Worm (Caenorhabditis elegans) whole organism, young adult: Measurements from ENCODE around the gene F38H4.4.

Source experiments
- B0019.2 ChIP-seq: fragments of 200-800 bp; sonication (Bioruptor generic); conservative IDR thresholded peaks from 2 replicates; pipeline ENCODE4 v1.3.6; 2022; ENCODE audit warnings: missing genetic modification reagents, missing genetic modification characterization, missing compliant biosample characterization
- B0336.3 ChIP-seq: fragments of 200-800 bp; sonication (Bioruptor generic); IDR thresholded peaks from 2 replicates; pipeline ENCODE4 v1.3.6; 2022; ENCODE audit warnings: missing genetic modification characterization, missing compliant biosample characterization
- C17E4.6 ChIP-seq: fragments of 200-800 bp; sonication (Bioruptor generic); IDR thresholded peaks from 2 replicates; pipeline ENCODE4 v1.3.6; 2022; ENCODE audit warnings: missing genetic modification reagents, missing genetic modification characterization, missing compliant biosample characterization
- F23B12.7 ChIP-seq: sonication (generic microtip); optimal IDR thresholded peaks from 2 replicates; lab custom pipeline; 2017; ENCODE audit warnings: missing genetic modification characterization, mild to moderate bottlenecking, missing compliant biosample characterization, antibody characterized with exemption, moderate library complexity; ENCODE audit not compliant: insufficient read depth
- F37B4.10 ChIP-seq: fragments of 200-800 bp; sonication (Bioruptor generic); IDR thresholded peaks from 2 replicates; pipeline ENCODE4 v1.3.6; 2022; ENCODE audit warnings: missing genetic modification characterization, missing compliant biosample characterization
- F57C9.4 ChIP-seq: sonication (generic microtip); optimal IDR thresholded peaks from 2 replicates; lab custom pipeline; 2017; ENCODE audit warnings: mild to moderate bottlenecking, missing genetic modification characterization, missing compliant biosample characterization
- T26A5.8 ChIP-seq: sonication (generic microtip); optimal IDR thresholded peaks from 2 replicates; lab custom pipeline; 2016; ENCODE audit warnings: missing genetic modification characterization, missing compliant biosample characterization
- Y53F4B.3 ChIP-seq: fragments of 200-800 bp; sonication (Bioruptor generic); IDR thresholded peaks from 2 replicates; pipeline ENCODE4 v1.3.6; 2022; ENCODE audit warnings: missing genetic modification reagents, missing genetic modification characterization, missing compliant biosample characterization
- Y53G8AR.9 ChIP-seq: fragments of 200-800 bp; sonication (Bioruptor generic); conservative IDR thresholded peaks from 2 replicates; pipeline ENCODE4 v1.3.6; 2022; ENCODE audit warnings: missing genetic modification reagents, missing genetic modification characterization, missing compliant biosample characterization
- Y56A3A.18 ChIP-seq: fragments of 200-800 bp; sonication (Bioruptor generic); IDR thresholded peaks from 2 replicates; pipeline ENCODE4 v1.3.6; 2022; ENCODE audit warnings: missing genetic modification reagents, missing genetic modification characterization, missing compliant biosample characterization
- Y67H2A.10 ChIP-seq: fragments of 200-800 bp; sonication (Bioruptor generic); conservative IDR thresholded peaks from 2 replicates; pipeline ENCODE4 v1.3.6; 2022; ENCODE audit warnings: missing genetic modification reagents, missing genetic modification characterization, missing compliant biosample characterization
- ama-1 ChIP-seq, 3 experiments: fragments of 150-350 bp in 1 of 3; sonication (generic microtip) in 2 of 3; optimal IDR thresholded peaks; 2 replicates each; lab custom pipeline; 2014 to 2018; ENCODE audit warnings: missing biosample characterization in 2 of 3, missing genetic modification characterization in 2 of 3, missing genetic modification reagents in 2 of 3
- attf-5 ChIP-seq: fragments of 200-800 bp; sonication (Bioruptor generic); optimal IDR thresholded peaks from 2 replicates; lab custom pipeline; 2018; ENCODE audit warnings: mild to moderate bottlenecking, missing genetic modification characterization, missing compliant biosample characterization
- ceh-100 ChIP-seq: fragments of 200-800 bp; sonication (Bioruptor generic); IDR thresholded peaks from 2 replicates; pipeline ENCODE4 v1.3.6; 2022; ENCODE audit warnings: missing genetic modification reagents, missing genetic modification characterization, missing compliant biosample characterization
- ceh-58 ChIP-seq: fragments of 200-800 bp; sonication (Bioruptor generic); IDR thresholded peaks from 2 replicates; pipeline ENCODE4 v1.3.6; 2022; ENCODE audit warnings: missing genetic modification characterization, missing compliant biosample characterization
- ceh-79 ChIP-seq: sonication (generic microtip); optimal IDR thresholded peaks from 2 replicates; lab custom pipeline; 2017; ENCODE audit warnings: mild to moderate bottlenecking, missing genetic modification characterization, missing compliant biosample characterization
- ceh-91 ChIP-seq: fragments of 200-800 bp; sonication (Bioruptor generic); IDR thresholded peaks from 2 replicates; pipeline ENCODE4 v1.3.6; 2022; ENCODE audit warnings: missing genetic modification reagents, missing genetic modification characterization, missing compliant biosample characterization
- dpl-1 ChIP-seq: fragments of 150-350 bp; optimal IDR thresholded peaks from 2 replicates; lab custom pipeline; 2014; ENCODE audit warnings: missing biosample characterization, missing genetic modification reagents, missing genetic modification characterization
- egl-18 ChIP-seq: fragments of 200-800 bp; sonication (Bioruptor generic); IDR thresholded peaks from 2 replicates; pipeline ENCODE4 v1.3.6; 2022; ENCODE audit warnings: missing genetic modification reagents, missing genetic modification characterization, missing compliant biosample characterization
- fkh-3 ChIP-seq: sonication (generic microtip); optimal IDR thresholded peaks from 2 replicates; lab custom pipeline; 2016; ENCODE audit warnings: mild to moderate bottlenecking, missing genetic modification characterization, missing compliant biosample characterization
- hmg-1.2 ChIP-seq: fragments of 200-800 bp; sonication (Bioruptor generic); IDR thresholded peaks from 2 replicates; pipeline ENCODE4 v1.3.6; 2022; ENCODE audit warnings: missing genetic modification reagents, missing genetic modification characterization, missing compliant biosample characterization
- hmg-20 ChIP-seq: fragments of 200-800 bp; sonication (Bioruptor generic); IDR thresholded peaks from 2 replicates; pipeline ENCODE4 v1.3.6; 2022; ENCODE audit warnings: missing genetic modification reagents, missing genetic modification characterization, missing compliant biosample characterization
- hrde-1 ChIP-seq: sonication (generic microtip); optimal IDR thresholded peaks from 2 replicates; lab custom pipeline; 2016; ENCODE audit warnings: missing genetic modification characterization, mild to moderate bottlenecking, missing compliant biosample characterization, moderate library complexity, missing genotype, missing genetic modification reagents, borderline replicate concordance
- hsf-1 ChIP-seq: fragments of 200-800 bp; sonication (Bioruptor generic); IDR thresholded peaks from 2 replicates; pipeline ENCODE4 v1.3.6; 2022; ENCODE audit warnings: missing genetic modification reagents, missing genetic modification characterization, missing compliant biosample characterization
- let-607 ChIP-seq, 2 experiments: fragments of 200-800 bp in 1 of 2; sonication (Bioruptor generic) in 1 of 2; sonication (generic microtip) in 1 of 2; optimal IDR thresholded peaks; 2 replicates each; lab custom pipeline; 2016 to 2018; ENCODE audit warnings: mild to moderate bottlenecking in 2 of 2, missing compliant biosample characterization in 2 of 2, missing genetic modification characterization in 2 of 2, moderate library complexity in 2 of 2, missing genotype in 1 of 2
- lin-26 ChIP-seq: fragments of 200-800 bp; sonication (Bioruptor generic); IDR thresholded peaks from 2 replicates; pipeline ENCODE4 v1.3.6; 2022; ENCODE audit warnings: missing genetic modification reagents, missing genetic modification characterization, missing compliant biosample characterization
- lin-35 ChIP-seq, 3 experiments: fragments of 150-350 bp in 2 of 3; sonication (generic microtip) in 1 of 3; optimal IDR thresholded peaks; 2 replicates each; lab custom pipeline; 2014 to 2018; ENCODE audit warnings: missing biosample characterization in 3 of 3, missing genetic modification characterization in 3 of 3, missing genetic modification reagents in 3 of 3
- lin-40 ChIP-seq: sonication (generic microtip); optimal IDR thresholded peaks from 2 replicates; lab custom pipeline; 2016; ENCODE audit warnings: missing genetic modification characterization, mild to moderate bottlenecking, missing compliant biosample characterization, missing genotype, missing genetic modification reagents
- lsl-1 ChIP-seq: fragments of 200-800 bp; sonication (Bioruptor generic); optimal IDR thresholded peaks from 2 replicates; lab custom pipeline; 2018; ENCODE audit warnings: mild to moderate bottlenecking, missing genetic modification characterization, moderate library complexity, missing compliant biosample characterization
- madf-6 ChIP-seq: fragments of 200-800 bp; sonication (Bioruptor generic); IDR thresholded peaks from 2 replicates; pipeline ENCODE4 v1.3.6; 2022; ENCODE audit warnings: missing genetic modification reagents, missing genetic modification characterization, missing compliant biosample characterization
- madf-8 ChIP-seq: fragments of 200-800 bp; sonication (Bioruptor generic); conservative IDR thresholded peaks from 2 replicates; pipeline ENCODE4 v1.3.6; 2022; ENCODE audit warnings: missing genetic modification reagents, missing genetic modification characterization, missing compliant biosample characterization
- mcd-1 ChIP-seq: fragments of 200-800 bp; sonication (Bioruptor generic); IDR thresholded peaks from 2 replicates; pipeline ENCODE4 v1.3.6; 2022; ENCODE audit warnings: missing genetic modification reagents, missing genetic modification characterization, missing compliant biosample characterization
- mes-4 ChIP-seq: sonication (generic microtip); optimal IDR thresholded peaks from 2 replicates; lab custom pipeline; 2016; ENCODE audit warnings: missing genotype, missing genetic modification characterization, missing compliant biosample characterization
- mxl-1 ChIP-seq: sonication (generic microtip); optimal IDR thresholded peaks from 2 replicates; lab custom pipeline; 2016; ENCODE audit warnings: missing genetic modification characterization, missing compliant biosample characterization
- nfya-2 ChIP-seq: fragments of 200-800 bp; sonication (Bioruptor generic); IDR thresholded peaks from 2 replicates; pipeline ENCODE4 v1.3.6; 2022; ENCODE audit warnings: missing genetic modification reagents, missing genetic modification characterization, missing compliant biosample characterization
- nfyb-1 ChIP-seq: fragments of 200-800 bp; sonication (Bioruptor generic); IDR thresholded peaks from 2 replicates; pipeline ENCODE4 v1.3.6; 2022; ENCODE audit warnings: missing genetic modification reagents, missing genetic modification characterization, missing compliant biosample characterization
- pbrm-1 ChIP-seq: fragments of 200-800 bp; sonication (Bioruptor generic); IDR thresholded peaks from 2 replicates; pipeline ENCODE4 v1.3.6; 2022; ENCODE audit warnings: missing genetic modification reagents, missing genetic modification characterization, missing compliant biosample characterization
- rcor-1 ChIP-seq: fragments of 200-800 bp; sonication (Bioruptor generic); IDR thresholded peaks from 2 replicates; pipeline ENCODE4 v1.3.6; 2022; ENCODE audit warnings: missing genetic modification reagents, missing genetic modification characterization, missing compliant biosample characterization
- repo-1 ChIP-seq: sonication (generic microtip); optimal IDR thresholded peaks from 2 replicates; lab custom pipeline; 2017; ENCODE audit warnings: mild to moderate bottlenecking, missing genetic modification characterization, missing compliant biosample characterization
- snpc-1.1 ChIP-seq: sonication (generic microtip); optimal IDR thresholded peaks from 2 replicates; lab custom pipeline; 2017; ENCODE audit warnings: missing genetic modification characterization, mild to moderate bottlenecking, missing compliant biosample characterization, antibody characterized with exemption, moderate library complexity, missing genotype, missing genetic modification reagents; ENCODE audit not compliant: insufficient read depth
- snpc-3.4 ChIP-seq: sonication (generic microtip); optimal IDR thresholded peaks from 2 replicates; lab custom pipeline; 2017; ENCODE audit warnings: missing genetic modification characterization, mild to moderate bottlenecking, missing compliant biosample characterization, antibody characterized with exemption, moderate library complexity, missing genotype, missing genetic modification reagents
- somi-1 ChIP-seq: fragments of 200-800 bp; sonication (Bioruptor generic); optimal IDR thresholded peaks from 2 replicates; lab custom pipeline; 2018; ENCODE audit warnings: mild to moderate bottlenecking, missing genetic modification characterization, missing compliant biosample characterization
- sptf-2 ChIP-seq: fragments of 200-800 bp; sonication (Bioruptor generic); optimal IDR thresholded peaks from 2 replicates; lab custom pipeline; 2018; ENCODE audit warnings: mild to moderate bottlenecking, missing genetic modification characterization, missing compliant biosample characterization
- xnd-1 ChIP-seq: sonication (generic microtip); optimal IDR thresholded peaks from 2 replicates; lab custom pipeline; 2016; ENCODE audit warnings: missing genotype, missing genetic modification reagents, missing genetic modification characterization, missing compliant biosample characterization
- ztf-22 ChIP-seq: fragments of 200-800 bp; sonication (Bioruptor generic); optimal IDR thresholded peaks from 2 replicates; lab custom pipeline; 2018; ENCODE audit warnings: mild to moderate bottlenecking, missing genetic modification characterization, moderate library complexity, missing compliant biosample characterization
- ztf-6 ChIP-seq: fragments of 200-800 bp; sonication (Bioruptor generic); IDR thresholded peaks from 2 replicates; pipeline ENCODE4 v1.3.6; 2022; ENCODE audit warnings: missing genetic modification reagents, missing genetic modification characterization, missing compliant biosample characterization

F38H4.4 gene

DNA sequence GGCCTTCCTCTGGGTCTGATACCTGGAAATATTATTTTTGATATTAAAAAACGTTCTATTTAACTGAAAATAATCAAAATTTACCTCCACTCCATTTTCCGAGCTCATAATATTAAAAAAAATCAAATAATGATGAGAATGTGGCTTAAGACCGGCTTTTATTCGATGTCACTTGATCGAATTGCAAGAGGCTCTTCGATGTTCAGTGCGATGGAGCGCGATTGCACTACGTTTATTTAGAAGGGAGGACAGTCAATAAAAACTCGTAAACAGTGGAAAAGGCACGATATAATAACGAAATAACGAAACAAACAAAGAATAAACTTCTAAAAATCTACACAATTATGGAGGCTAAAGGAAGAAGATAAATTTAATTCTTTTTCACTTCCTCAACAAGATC is 6.7 kb downstream of the F38H4.4 start, which contains the start of gene tag-30 (continued):
- peak; percentile 28 for TF ChIP-seq snpc-3.4 (tag; lab: Kevin White, UChicago)
- TF ChIP-seq F23B12.7 (tag; lab: Kevin White, UChicago): peak; percentile 49
- TF ChIP-seq xnd-1 (tag; lab: Kevin White, UChicago): no peak
- no peak for TF ChIP-seq snpc-1.1
- peak; percentile 30; the same call in 1 of the 2 replicates for TF ChIP-seq B0336.3 (GFP tag; lab: Robert Waterston, UW)
- TF ChIP-seq egl-18 (GFP tag; lab: Robert Waterston, UW): no peak
- TF ChIP-seq Y53G8AR.9 (GFP tag; lab: Robert Waterston, UW): 0 out of 2 replicates have a peak, but pooled peaks have one; percentile 45
- no peak for TF ChIP-seq somi-1 (GFP tag; lab: Kevin White, UChicago)
- TF ChIP-seq mcd-1: peak; percentile 88
- TF ChIP-seq madf-8 (GFP tag; lab: Robert Waterston, UW): no peak
- TF ChIP-seq hmg-1.2 (GFP tag; lab: Robert Waterston, UW): peak; percentile 25; the same call in 1 of the 2 replicates
- no peak for TF ChIP-seq ceh-91 (GFP tag; lab: Robert Waterston, UW)
- TF ChIP-seq attf-5 (GFP tag; lab: Kevin White, UChicago): peak; percentile 58
- no peak for TF ChIP-seq mes-4
- TF ChIP-seq Y67H2A.10: no peak
- no peak for TF ChIP-seq ceh-100 (GFP tag; lab: Robert Waterston, UW)
- no peak for TF ChIP-seq lin-40
- TF ChIP-seq ztf-22: no peak
- TF ChIP-seq ama-1 (optimal IDR thresholded peaks at IDR 0.05; lab: Kevin White, UChicago): no peak
- peak in 1 of 2 experiments; percentile 58 for TF ChIP-seq ama-1 (GFP tag; optimal IDR thresholded peaks at IDR 0.05; lab: Kevin White, UChicago)
- no peak for TF ChIP-seq repo-1 (tag; lab: Kevin White, UChicago)
- 0 out of 2 replicates have a peak, but pooled peaks have one; percentile 6 for TF ChIP-seq pbrm-1 (GFP tag; lab: Robert Waterston, UW)
- TF ChIP-seq lsl-1: peak; percentile 1
- no peak for TF ChIP-seq F37B4.10 (GFP tag; lab: Robert Waterston, UW)
- no peak for TF ChIP-seq Y53F4B.3 (GFP tag; lab: Robert Waterston, UW)
- TF ChIP-seq let-607 (tag; optimal IDR thresholded peaks at IDR 0.05; lab: Kevin White, UChicago): peak in 1 of 2 experiments; percentile 16
- no peak for TF ChIP-seq hsf-1 (GFP tag; lab: Robert Waterston, UW)

DNA sequence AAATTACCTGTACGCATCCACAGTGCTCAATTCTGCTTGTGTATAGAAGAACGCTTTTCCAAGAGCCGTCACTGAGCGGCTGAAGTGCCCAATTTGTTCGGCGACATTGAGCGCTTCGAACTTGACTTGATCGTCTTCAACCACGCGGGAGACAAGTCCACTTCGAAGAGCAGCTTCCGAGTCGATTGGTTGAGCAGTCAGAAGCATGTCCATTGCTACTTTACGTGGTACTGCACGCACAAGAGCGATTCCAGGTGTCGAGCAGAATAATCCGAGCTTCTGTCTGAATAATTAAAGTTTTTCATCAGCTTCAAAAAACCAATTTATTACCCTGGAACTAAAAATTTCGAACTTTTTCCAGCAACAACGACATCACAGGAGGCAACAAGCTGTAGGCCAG is 7.4 kb downstream of the F38H4.4 start:
- TF ChIP-seq ceh-58 (GFP tag; lab: Robert Waterston, UW) (no peak), ztf-22 (no peak), hrde-1 (no peak), ceh-79 (tag; lab: Kevin White, UChicago) (no peak), hmg-20 (no peak), Y56A3A.18 (GFP tag; lab: Robert Waterston, UW) (no peak), lin-26 (no peak), ztf-6 (no peak), fkh-3 (no peak)

DNA sequence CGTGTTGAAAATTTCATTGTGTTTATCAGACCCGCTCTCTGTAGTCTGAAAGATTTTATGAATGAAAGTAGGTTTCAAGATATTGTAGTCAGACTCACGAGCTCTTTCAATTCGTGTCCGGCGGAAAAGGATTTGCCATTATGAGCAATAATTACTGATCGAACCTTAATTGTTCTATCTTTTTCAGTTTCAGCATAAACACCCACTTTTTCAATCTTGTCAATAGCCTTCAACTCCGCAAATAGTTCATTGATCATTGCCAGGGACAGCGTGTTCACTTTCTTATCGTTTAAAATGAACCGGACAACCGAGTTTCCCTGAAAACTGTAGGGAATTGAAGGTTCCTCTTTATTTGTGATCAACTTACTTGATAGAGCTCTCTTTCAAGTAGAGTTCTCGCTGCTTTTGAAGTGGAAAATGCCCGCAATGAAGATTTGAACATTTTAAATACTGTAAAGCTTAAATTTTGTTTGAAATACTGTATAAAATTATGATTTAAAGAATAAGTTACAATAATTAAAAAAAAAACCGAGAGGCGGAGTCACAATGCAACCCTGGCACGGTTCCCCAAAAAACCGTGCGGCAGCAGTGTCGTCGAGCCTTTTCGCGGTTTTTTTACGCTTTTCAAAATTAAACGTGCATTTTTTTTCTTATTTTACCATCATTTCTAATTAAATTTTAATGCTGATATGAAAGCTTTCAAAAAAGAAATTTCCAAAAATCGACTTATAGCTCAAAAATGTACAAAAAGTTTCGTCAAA is 8.0 kb downstream of the F38H4.4 start, which contains the start of gene ech-2:
Gene ech-2 (minus strand): TSS at position 452 of the 761 bp plus-strand sequence.
- TF ChIP-seq dpl-1 (GFP tag; lab: Kevin White, UChicago) (peak; percentile 3), B0019.2 (GFP tag; lab: Robert Waterston, UW) (no peak), nfya-2 (GFP tag; lab: Robert Waterston, UW) (no peak), nfyb-1 (GFP tag; lab: Robert Waterston, UW) (no peak), lin-35 (GFP tag; optimal IDR thresholded peaks at IDR 0.05; lab: Kevin White, UChicago) (peak in 1 of 3 experiments; percentile 31), mxl-1 (no peak), C17E4.6 (GFP tag; lab: Robert Waterston, UW) (no peak), sptf-2 (no peak), rcor-1 (GFP tag; lab: Robert Waterston, UW) (no peak), lin-40 (no peak), T26A5.8 (tag; lab: Kevin White, UChicago) (no peak), madf-6 (GFP tag; lab: Robert Waterston, UW) (peak; percentile 41; the same call in 1 of the 2 replicates), mcd-1 (peak; percentile 45), F57C9.4 (no peak)
